Worm (Caenorhabditis elegans): ENCODE results near the gene M01B2.8.

DNA sequence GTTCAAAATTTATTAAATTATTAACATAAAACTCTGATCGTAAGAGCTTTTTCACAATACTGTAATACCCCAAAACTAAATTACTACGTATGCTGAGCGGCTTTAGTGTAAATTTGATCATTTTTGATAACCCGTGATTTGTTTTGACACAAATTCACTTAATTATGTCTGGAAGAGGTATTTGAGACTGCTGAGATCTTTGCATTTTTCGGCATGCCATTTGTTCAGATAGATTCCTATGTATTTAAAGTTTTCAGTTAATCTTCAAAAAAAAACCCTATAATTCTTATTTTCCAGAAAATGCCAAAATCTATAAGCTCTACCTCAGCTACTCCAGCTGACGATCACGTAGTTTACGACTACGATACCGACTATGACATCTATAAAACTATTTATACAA, 29.8 kb upstream of the M01B2.8 start, which contains the start of gene srw-15:
- no peak for TF ChIP-seq pag-3 (tag; optimal IDR thresholded peaks at IDR 0.05; ENCODE audit: borderline replicate concordance, insufficient read depth)
- TF ChIP-seq xbp-1 (tag; optimal IDR thresholded peaks at IDR 0.05) = no peak
- TF ChIP-seq nhr-237 (tag; optimal IDR thresholded peaks at IDR 0.05) = no peak
- TF ChIP-seq nhr-71 (tag; optimal IDR thresholded peaks at IDR 0.05) = no peak
- no peak for TF ChIP-seq fos-1 (tag; optimal IDR thresholded peaks at IDR 0.05)
- TF ChIP-seq C34B4.2 (tag; optimal IDR thresholded peaks at IDR 0.05) = no peak
- no peak for TF ChIP-seq fkh-10 (GFP tag; optimal IDR thresholded peaks at IDR 0.05)
- TF ChIP-seq ama-1 (optimal IDR thresholded peaks at IDR 0.05) = no peak

All from whole organism, L1 larva.